Fruit fly (Drosophila melanogaster): ENCODE data around the gene CG42526.

The CG42526 gene

DNA sequence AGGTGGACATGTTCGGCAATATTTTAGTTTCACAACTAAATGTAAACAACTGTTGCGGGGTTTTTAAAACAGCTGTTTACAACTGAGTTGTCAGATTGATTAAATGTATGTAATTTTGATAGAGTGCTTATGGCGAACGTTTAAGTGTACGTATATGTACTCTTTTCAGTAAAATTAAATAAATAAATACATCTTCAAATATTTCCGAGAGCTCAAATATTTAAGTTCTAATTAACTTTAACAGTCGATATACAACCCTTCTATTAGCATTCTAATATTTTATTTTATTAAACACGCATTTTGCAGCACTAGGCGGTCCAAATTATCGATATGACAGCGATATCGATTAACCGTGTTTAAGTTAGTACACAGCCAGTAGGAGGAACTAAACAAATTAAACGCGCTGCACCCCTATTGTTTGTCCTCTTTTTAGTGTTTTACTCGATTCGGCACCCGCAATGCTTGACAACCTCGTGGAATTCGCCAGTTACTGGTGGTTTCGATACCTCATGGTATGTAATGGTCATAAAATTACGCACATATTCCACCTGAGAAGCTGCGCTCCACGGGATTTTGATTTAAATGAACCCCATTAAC lies 16.4 kb upstream of the CG42526 start, which contains the start of the genes CG3448 and ghi (continued):
- TF ChIP-seq Kr (GFP tag; optimal IDR thresholded peaks at IDR 0.05) (peak; percentile 91), fru (optimal IDR thresholded peaks at IDR 0.05) (no peak), cwo (GFP tag; optimal IDR thresholded peaks at IDR 0.05) (peak; percentile 41), sd (tag; optimal IDR thresholded peaks at IDR 0.05) (no peak), nom (GFP tag; optimal IDR thresholded peaks at IDR 0.05) (peak; percentile 46), corto (GFP tag; optimal IDR thresholded peaks at IDR 0.05) (peak; percentile 56), her (GFP tag; optimal IDR thresholded peaks at IDR 0.05) (no peak), CG18599 (GFP tag; optimal IDR thresholded peaks at IDR 0.05) (peak; percentile 81), D (optimal IDR thresholded peaks at IDR 0.05) (no peak), D (GFP tag; optimal IDR thresholded peaks at IDR 0.05) (peak; percentile 37), CkIIα-i1 (GFP tag; IDR thresholded peaks at IDR 0.05) (no peak), dati (GFP tag; IDR thresholded peaks at IDR 0.05) (no peak), Ets65A (GFP tag) (peak; percentile 86), Atf3 (GFP tag; optimal IDR thresholded peaks at IDR 0.05) (no peak), CG18619 (GFP tag; optimal IDR thresholded peaks at IDR 0.05) (peak; percentile 1), gfzf (GFP tag; optimal IDR thresholded peaks at IDR 0.05) (peak; percentile 1), chn (GFP tag; optimal IDR thresholded peaks at IDR 0.05) (peak; percentile 24), p53 (GFP tag; optimal IDR thresholded peaks at IDR 0.05) (no peak), CG9797 (GFP tag; optimal IDR thresholded peaks at IDR 0.05) (peak; percentile 14), CG7963 (GFP tag; IDR thresholded peaks at IDR 0.05; ENCODE audit: partially characterized antibody) (peak; percentile 69), Med (GFP tag) (peak; percentile 82), CG16863 (GFP tag; optimal IDR thresholded peaks at IDR 0.05) (peak; percentile 1), caup (GFP tag; optimal IDR thresholded peaks at IDR 0.05; ENCODE audit: severe bottlenecking) (peak; percentile 33), CG18764 (GFP tag; optimal IDR thresholded peaks at IDR 0.05) (peak; percentile 61), pb (GFP tag; optimal IDR thresholded peaks at IDR 0.05) (no peak), br (optimal IDR thresholded peaks at IDR 0.05) (no peak), Gsc (GFP tag; IDR thresholded peaks at IDR 0.05) (no peak), CG10462 (GFP tag; optimal IDR thresholded peaks at IDR 0.05) (no peak), HLH54F (GFP tag; optimal IDR thresholded peaks at IDR 0.05) (no peak), CG13296 (GFP tag; optimal IDR thresholded peaks at IDR 0.05) (peak; percentile 76), CG9932 (GFP tag; IDR thresholded peaks at IDR 0.05) (peak; percentile 61), ci (GFP tag; IDR thresholded peaks at IDR 0.05) (peak; percentile 51; the same call in 2 of the 3 replicates), Atf6 (GFP tag; IDR thresholded peaks at IDR 0.05) (no peak), gt (GFP tag; IDR thresholded peaks at IDR 0.05) (no peak), fd3F (GFP tag; optimal IDR thresholded peaks at IDR 0.05) (no peak), dysf (GFP tag; IDR thresholded peaks at IDR 0.05) (peak; percentile 65; the same call in 2 of the 3 replicates), Dp (GFP tag; optimal IDR thresholded peaks at IDR 0.05) (peak; percentile 61), Poxn (GFP tag; IDR thresholded peaks at IDR 0.05) (no peak), tup (GFP tag; optimal IDR thresholded peaks at IDR 0.05) (no peak), Awh (GFP tag; IDR thresholded peaks at IDR 0.05) (peak; percentile 72), Nf-YB (GFP tag; optimal IDR thresholded peaks at IDR 0.05) (no peak), row (GFP tag; IDR thresholded peaks at IDR 0.05) (peak; percentile 57; the same call in 2 of the 3 replicates), CG16813 (GFP tag; IDR thresholded peaks at IDR 0.05; ENCODE audit: partially characterized antibody) (peak; percentile 72), HmgD (GFP tag; optimal IDR thresholded peaks at IDR 0.05) (no peak), CG32532 (GFP tag; IDR thresholded peaks at IDR 0.05) (no peak; the same call in 1 of the 2 replicates), grau (tag; optimal IDR thresholded peaks at IDR 0.05) (peak; percentile 53), Hr78 (GFP tag; optimal IDR thresholded peaks at IDR 0.05) (no peak), ewg (GFP tag; optimal IDR thresholded peaks at IDR 0.05) (peak; percentile 28), mirr (GFP tag; optimal IDR thresholded peaks at IDR 0.05) (peak; percentile 59), pfk (GFP tag; optimal IDR thresholded peaks at IDR 0.05) (no peak), CG2199 (GFP tag; IDR thresholded peaks at IDR 0.05) (no peak)
